Fruit fly (Drosophila melanogaster): ENCODE data around the gene CG9692.

The CG9692 gene

dm6 chr3L:16657014-16657413 is 47.8 kb upstream of the CG9692 start (continued):
- TF ChIP-seq CG17328 (GFP tag; IDR thresholded peaks at IDR 0.05) (no peak), Atf3 (GFP tag; optimal IDR thresholded peaks at IDR 0.05) (no peak), MESR4 (GFP tag; optimal IDR thresholded peaks at IDR 0.05) (no peak), ken (GFP tag; IDR thresholded peaks at IDR 0.05) (no peak), dm (GFP tag; optimal IDR thresholded peaks at IDR 0.05) (no peak), HLH3B (GFP tag; IDR thresholded peaks at IDR 0.05) (no peak), tio (GFP tag; optimal IDR thresholded peaks at IDR 0.05) (peak; percentile 23), kay (GFP tag; optimal IDR thresholded peaks at IDR 0.05) (no peak), zen (tag; optimal IDR thresholded peaks at IDR 0.05) (no peak), phol (tag; optimal IDR thresholded peaks at IDR 0.05) (peak; percentile 56), Oaz (GFP tag; IDR thresholded peaks at IDR 0.05) (no peak), CG30431 (GFP tag; optimal IDR thresholded peaks at IDR 0.05) (no peak), CG5180 (GFP tag; optimal IDR thresholded peaks at IDR 0.05) (peak; percentile 27), CG14441 (GFP tag; IDR thresholded peaks at IDR 0.05) (no peak), slbo (GFP tag; IDR thresholded peaks at IDR 0.05) (peak; percentile 39), CG17186 (GFP tag; optimal IDR thresholded peaks at IDR 0.05) (no peak), Dek (tag; optimal IDR thresholded peaks at IDR 0.05) (no peak), CG15011 (GFP tag; optimal IDR thresholded peaks at IDR 0.05) (peak; percentile 28), CG4282 (GFP tag; optimal IDR thresholded peaks at IDR 0.05) (no peak), CG11695 (GFP tag; IDR thresholded peaks at IDR 0.05) (no peak), CG3847 (GFP tag; IDR thresholded peaks at IDR 0.05) (no peak; the same call in 1 of the 2 replicates), en (GFP tag; optimal IDR thresholded peaks at IDR 0.05) (no peak), ind (GFP tag; optimal IDR thresholded peaks at IDR 0.05) (peak; percentile 12), Myb (GFP tag; optimal IDR thresholded peaks at IDR 0.05) (no peak), CG11723 (GFP tag; optimal IDR thresholded peaks at IDR 0.05) (no peak), CG8478 (optimal IDR thresholded peaks at IDR 0.05) (no peak), Usf (GFP tag; optimal IDR thresholded peaks at IDR 0.05) (no peak), Doc2 (GFP tag; IDR thresholded peaks at IDR 0.05) (no peak), knrl (GFP tag; IDR thresholded peaks at IDR 0.05; ENCODE audit: partially characterized antibody) (no peak), fd3F (GFP tag; optimal IDR thresholded peaks at IDR 0.05) (no peak), CG6254 (GFP tag; optimal IDR thresholded peaks at IDR 0.05) (no peak), CG6765 (GFP tag; optimal IDR thresholded peaks at IDR 0.05) (peak; percentile 17), Mes4 (GFP tag; optimal IDR thresholded peaks at IDR 0.05) (no peak), kni (GFP tag; optimal IDR thresholded peaks at IDR 0.05) (no peak), Spps (tag; optimal IDR thresholded peaks at IDR 0.05) (no peak), CG6813 (GFP tag; optimal IDR thresholded peaks at IDR 0.05) (no peak), wor (GFP tag; IDR thresholded peaks at IDR 0.05) (no peak), CoRest (tag; optimal IDR thresholded peaks at IDR 0.05) (peak; percentile 53), stwl (tag; optimal IDR thresholded peaks at IDR 0.05) (no peak), YL-1 (GFP tag; optimal IDR thresholded peaks at IDR 0.05) (no peak), CG31441 (GFP tag; IDR thresholded peaks at IDR 0.05) (0 out of 2 replicates have a peak, but pooled peaks have one; percentile 29), scrt (GFP tag; optimal IDR thresholded peaks at IDR 0.05) (peak; percentile 11), CG12104 (GFP tag; optimal IDR thresholded peaks at IDR 0.05) (no peak), CG14667 (GFP tag; IDR thresholded peaks at IDR 0.05) (no peak), CG17385 (GFP tag; optimal IDR thresholded peaks at IDR 0.05) (peak; percentile 3), Atf-2 (GFP tag; optimal IDR thresholded peaks at IDR 0.05) (no peak), klu (GFP tag; IDR thresholded peaks at IDR 0.05) (no peak), CG2116 (GFP tag; optimal IDR thresholded peaks at IDR 0.05) (no peak), gsb-n (tag; optimal IDR thresholded peaks at IDR 0.05) (no peak), MTF-1 (GFP tag; optimal IDR thresholded peaks at IDR 0.05; ENCODE audit: borderline replicate concordance) (no peak), CG15073 (GFP tag; optimal IDR thresholded peaks at IDR 0.05) (no peak), CG9727 (GFP tag; optimal IDR thresholded peaks at IDR 0.05) (peak; percentile 15)

All from whole organism, embryonic.